Fruit fly (Drosophila melanogaster): ENCODE measurements around the gene CG17129.

The CG17129 gene

DNA sequence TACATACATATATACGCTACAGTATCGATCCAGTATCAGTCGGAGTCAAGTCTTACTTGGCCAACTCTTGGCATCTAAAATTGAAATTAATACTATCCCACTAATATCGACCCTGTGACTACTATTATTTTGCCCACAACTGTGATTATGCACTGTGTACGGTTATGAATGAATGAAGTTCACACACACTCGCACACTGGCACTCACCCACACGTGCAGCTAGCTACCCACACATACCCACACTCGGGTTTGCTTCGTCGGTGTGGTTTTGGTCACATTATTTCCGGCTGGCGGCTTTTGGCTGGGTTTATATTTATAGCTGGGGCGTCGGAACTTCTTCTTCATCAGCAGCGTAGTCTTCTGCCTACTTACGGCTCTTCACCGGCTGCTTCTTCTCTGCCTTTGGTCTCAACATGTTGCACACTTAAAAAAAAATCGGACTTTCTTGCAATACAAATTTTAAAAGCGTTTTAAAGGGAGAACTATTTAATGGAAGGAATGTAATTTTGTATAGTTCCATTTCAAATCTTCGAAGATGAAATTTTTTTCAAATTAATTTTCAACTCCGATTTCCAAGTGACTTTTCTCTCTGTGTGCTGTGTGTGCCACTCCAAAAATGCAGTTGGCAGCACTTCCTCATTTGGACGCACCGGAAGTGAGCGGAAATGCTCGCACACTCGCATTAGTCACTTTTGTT lies 45.7 kb downstream of the CG17129 start (continued):
- TF ChIP-seq lab (GFP tag; optimal IDR thresholded peaks at IDR 0.05) (peak; percentile 88), CG14667 (GFP tag; IDR thresholded peaks at IDR 0.05) (peak; percentile 83), grn (GFP tag; optimal IDR thresholded peaks at IDR 0.05) (peak; percentile 56), CG31441 (GFP tag; IDR thresholded peaks at IDR 0.05) (peak; percentile 90), ab (GFP tag; optimal IDR thresholded peaks at IDR 0.05) (peak; percentile 70), CG17568 (GFP tag; optimal IDR thresholded peaks at IDR 0.05) (peak; percentile 86), CG10209 (GFP tag; optimal IDR thresholded peaks at IDR 0.05) (peak; percentile 93), Asciz (GFP tag; optimal IDR thresholded peaks at IDR 0.05) (peak; percentile 92), trem (tag; optimal IDR thresholded peaks at IDR 0.05) (peak; percentile 96), CG6765 (GFP tag; optimal IDR thresholded peaks at IDR 0.05) (peak; percentile 64), CG3407 (GFP tag; optimal IDR thresholded peaks at IDR 0.05) (peak; percentile 90), CG17359 (tag; optimal IDR thresholded peaks at IDR 0.05) (peak; percentile 90), CTCF (GFP tag; optimal IDR thresholded peaks at IDR 0.05) (peak; percentile 44), Pdp1 (GFP tag; optimal IDR thresholded peaks at IDR 0.05) (peak; percentile 82 to 91), Ets65A (GFP tag) (peak; percentile 99), CG30020 (tag; optimal IDR thresholded peaks at IDR 0.05) (peak; percentile 55), CG9797 (GFP tag; optimal IDR thresholded peaks at IDR 0.05) (peak; percentile 40), CG10321 (GFP tag; IDR thresholded peaks at IDR 0.05) (peak; percentile 63), HmgZ (tag; optimal IDR thresholded peaks at IDR 0.05) (peak; percentile 77), vnd (GFP tag; IDR thresholded peaks at IDR 0.05; ENCODE audit: partially characterized antibody) (no peak), CG11398 (GFP tag; optimal IDR thresholded peaks at IDR 0.05) (peak; percentile 89), kay (GFP tag; optimal IDR thresholded peaks at IDR 0.05) (peak; percentile 72), CG3726 (GFP tag; IDR thresholded peaks at IDR 0.05) (peak; percentile 85; the same call in 2 of the 3 replicates), Taf1 (GFP tag; IDR thresholded peaks at IDR 0.05) (0 out of 2 replicates have a peak, but pooled peaks have one; percentile 37), CG17385 (GFP tag; optimal IDR thresholded peaks at IDR 0.05) (peak; percentile 91), CG2116 (GFP tag; optimal IDR thresholded peaks at IDR 0.05) (peak; percentile 59), CG7839 (tag; optimal IDR thresholded peaks at IDR 0.05) (peak; percentile 92), nmo (GFP tag; optimal IDR thresholded peaks at IDR 0.05) (peak; percentile 96), dati (GFP tag; IDR thresholded peaks at IDR 0.05) (peak; percentile 90), tin (GFP tag; optimal IDR thresholded peaks at IDR 0.05) (peak; percentile 92), CG12155 (GFP tag; optimal IDR thresholded peaks at IDR 0.05) (peak; percentile 81), Myb (GFP tag; optimal IDR thresholded peaks at IDR 0.05) (peak; percentile 75), CG5953 (GFP tag; IDR thresholded peaks at IDR 0.05) (peak; percentile 92), Hr78 (GFP tag; optimal IDR thresholded peaks at IDR 0.05) (no peak), cad (GFP tag; optimal IDR thresholded peaks at IDR 0.05) (no peak), Bteb2 (GFP tag; optimal IDR thresholded peaks at IDR 0.05) (peak; percentile 84), D19A (tag; optimal IDR thresholded peaks at IDR 0.05) (peak; percentile 89), TFAM (GFP tag; optimal IDR thresholded peaks at IDR 0.05) (peak; percentile 84), bsh (GFP tag; optimal IDR thresholded peaks at IDR 0.05) (peak; percentile 70 to 98), Xbp1 (GFP tag; optimal IDR thresholded peaks at IDR 0.05) (peak; percentile 94), CG7357 (GFP tag; IDR thresholded peaks at IDR 0.05) (peak; percentile 75), Gsc (GFP tag; IDR thresholded peaks at IDR 0.05) (peak; percentile 81), Sox100B (GFP tag; optimal IDR thresholded peaks at IDR 0.05) (peak; percentile 91), CG2712 (tag; optimal IDR thresholded peaks at IDR 0.05) (peak; percentile 95), CG3838 (GFP tag; optimal IDR thresholded peaks at IDR 0.05) (peak; percentile 68), HLH4C (GFP tag; IDR thresholded peaks at IDR 0.05; ENCODE audit: partially characterized antibody) (no peak), CG32532 (GFP tag; IDR thresholded peaks at IDR 0.05) (peak; percentile 78), eyg (GFP tag; optimal IDR thresholded peaks at IDR 0.05) (peak; percentile 80), slp2 (GFP tag; optimal IDR thresholded peaks at IDR 0.05) (peak; percentile 89), maf-S (GFP tag; optimal IDR thresholded peaks at IDR 0.05) (peak; percentile 77)
